Worm (Caenorhabditis elegans) whole organism, midembryonic: Measurements from ENCODE around the gene K11D12.7.

Experiments used
- T22C8.4 ChIP-seq: fragments of 200-800 bp; sonication (Bioruptor generic); IDR thresholded peaks from 2 replicates; pipeline ENCODE4 v1.3.6; 2022; ENCODE audit warnings: missing genetic modification characterization, missing compliant biosample characterization
- cog-1 ChIP-seq: sonication (generic microtip); optimal IDR thresholded peaks from 2 replicates; lab custom pipeline; 2016; ENCODE audit warnings: missing genetic modification characterization, missing compliant biosample characterization
- klf-2 ChIP-seq: fragments of 200-800 bp; sonication (Bioruptor generic); conservative IDR thresholded peaks from 2 replicates; pipeline ENCODE4 v1.3.6; 2022; ENCODE audit warnings: missing genetic modification reagents, missing genetic modification characterization, missing compliant biosample characterization
- med-1 ChIP-seq: sonication (generic microtip); optimal IDR thresholded peaks from 2 replicates; lab custom pipeline; 2017; ENCODE audit warnings: missing genetic modification characterization, mild to moderate bottlenecking, missing compliant biosample characterization, antibody characterized with exemption, missing genetic modification reagents; ENCODE audit not compliant: insufficient read depth
- tab-1 ChIP-seq: fragments of 200-800 bp; sonication (Bioruptor generic); IDR thresholded peaks from 2 replicates; pipeline ENCODE4 v1.3.6; 2022; ENCODE audit warnings: missing genetic modification characterization, missing compliant biosample characterization

ce11 chrV:5069440-5069839 lies 33.2 kb upstream of the K11D12.7 start, which contains the start of gene Y58A7A.1:
- TF ChIP-seq tab-1, result no peak
- no peak for TF ChIP-seq med-1
- TF ChIP-seq T22C8.4 (GFP tag; lab: Robert Waterston, UW), result no peak
- no peak for TF ChIP-seq cog-1 (tag; lab: Kevin White, UChicago)
- no peak for TF ChIP-seq klf-2 (GFP tag; lab: Robert Waterston, UW)
